Worm (Caenorhabditis elegans) whole organism, L4/young adult: ENCODE measurements around the gene col-42.

Source experiments
- W03F9.2 ChIP-seq: fragments of 150-350 bp; optimal IDR thresholded peaks from 2 replicates; lab custom pipeline; 2014; ENCODE audit warnings: missing biosample characterization, missing genetic modification characterization
- dao-5 ChIP-seq: sonication (generic microtip); optimal IDR thresholded peaks from 2 replicates; lab custom pipeline; 2016; ENCODE audit warnings: missing genotype, missing genetic modification characterization, moderate library complexity, missing compliant biosample characterization
- him-1 ChIP-seq: sonication (generic microtip); optimal IDR thresholded peaks from 2 replicates; lab custom pipeline; 2016; ENCODE audit warnings: missing genotype, missing genetic modification reagents, missing genetic modification characterization, missing compliant biosample characterization

- TF ChIP-seq dao-5 (tag; lab: Kevin White, UChicago): no peak
- TF ChIP-seq him-1: no peak
- no peak for TF ChIP-seq W03F9.2 (tag; lab: Kevin White, UChicago)
These were observed 45.8 kb upstream of the col-42 start, which contains the start of gene grdn-1 for ce11 chrV:18592448-18592847.
